Worm (Caenorhabditis elegans) whole organism, L3 larva: ENCODE results near the gene srh-16.

Source experiments
- R02D3.7 ChIP-seq: fragments of 150-350 bp; optimal IDR thresholded peaks from 2 replicates; lab custom pipeline; 2014; ENCODE audit warnings: missing biosample characterization, missing genetic modification characterization
- ZK546.5 ChIP-seq: sonication (generic microtip); optimal IDR thresholded peaks from 2 replicates; lab custom pipeline; 2017; ENCODE audit warnings: missing biosample characterization, missing genetic modification characterization
- aly-2 ChIP-seq: fragments of 150-350 bp; optimal IDR thresholded peaks from 2 replicates; lab custom pipeline; 2014; ENCODE audit warnings: missing biosample characterization, missing genetic modification characterization
- ama-1 ChIP-seq: fragments of 150-350 bp; optimal IDR thresholded peaks from 2 replicates; lab custom pipeline; 2018
- ceh-28 ChIP-seq: fragments of 150-350 bp; optimal IDR thresholded peaks from 2 replicates; lab custom pipeline; 2014; ENCODE audit warnings: missing biosample characterization, missing genetic modification reagents, missing genetic modification characterization
- ceh-82 ChIP-seq: fragments of 150-350 bp; optimal IDR thresholded peaks from 2 replicates; lab custom pipeline; 2014; ENCODE audit warnings: missing biosample characterization, missing genetic modification characterization
- ceh-9 ChIP-seq: sonication (generic microtip); optimal IDR thresholded peaks from 2 replicates; lab custom pipeline; 2018; ENCODE audit warnings: missing biosample characterization, missing genetic modification characterization
- daf-12 ChIP-seq: fragments of 150-350 bp; optimal IDR thresholded peaks from 2 replicates; lab custom pipeline; 2014; ENCODE audit warnings: missing biosample characterization, missing genetic modification reagents, missing genetic modification characterization
- egl-27 ChIP-seq: sonication (generic microtip); optimal IDR thresholded peaks from 4 replicates; lab custom pipeline; 2017; ENCODE audit warnings: missing biosample characterization, missing genetic modification reagents, missing genetic modification characterization
- egl-5 ChIP-seq: fragments of 150-350 bp; optimal IDR thresholded peaks from 2 replicates; lab custom pipeline; 2017; ENCODE audit warnings: missing biosample characterization, missing genetic modification reagents, missing genetic modification characterization, inconsistent platforms
- elt-1 ChIP-seq: fragments of 150-350 bp; optimal IDR thresholded peaks from 2 replicates; lab custom pipeline; 2014; ENCODE audit warnings: missing biosample characterization, missing genetic modification characterization
- elt-2 ChIP-seq: sonication (generic microtip); optimal IDR thresholded peaks from 2 replicates; lab custom pipeline; 2016; ENCODE audit warnings: missing genetic modification reagents, mild to moderate bottlenecking, missing genetic modification characterization, missing compliant biosample characterization
- fkh-10 ChIP-seq: sonication (generic microtip); optimal IDR thresholded peaks from 2 replicates; lab custom pipeline; 2017; ENCODE audit warnings: missing biosample characterization, missing genetic modification reagents, missing genetic modification characterization
- fos-1 ChIP-seq: fragments of 150-350 bp; optimal IDR thresholded peaks from 2 replicates; lab custom pipeline; 2014; ENCODE audit warnings: missing biosample characterization, missing genetic modification characterization
- hmg-11 ChIP-seq: sonication (generic microtip); optimal IDR thresholded peaks from 2 replicates; lab custom pipeline; 2016; ENCODE audit warnings: missing genetic modification characterization, missing compliant biosample characterization
- jun-1 ChIP-seq: fragments of 150-350 bp; optimal IDR thresholded peaks from 2 replicates; lab custom pipeline; 2014; ENCODE audit warnings: missing biosample characterization, missing genetic modification reagents, missing genetic modification characterization
- lin-15B ChIP-seq: fragments of 150-350 bp; optimal IDR thresholded peaks from 2 replicates; lab custom pipeline; 2014; ENCODE audit warnings: missing biosample characterization, missing genetic modification characterization
- lin-39 ChIP-seq: fragments of 150-350 bp; optimal IDR thresholded peaks from 2 replicates; lab custom pipeline; 2018; ENCODE audit warnings: missing biosample characterization, missing genetic modification reagents, missing genetic modification characterization
- lsy-12 ChIP-seq: sonication (generic microtip); optimal IDR thresholded peaks from 2 replicates; lab custom pipeline; 2016; ENCODE audit warnings: mild to moderate bottlenecking, missing genetic modification characterization, missing compliant biosample characterization
- mdl-1 ChIP-seq: fragments of 150-350 bp; optimal IDR thresholded peaks from 2 replicates; lab custom pipeline; 2014; ENCODE audit warnings: missing biosample characterization, missing genetic modification characterization
- nfya-1 ChIP-seq: sonication (generic microtip); optimal IDR thresholded peaks from 2 replicates; lab custom pipeline; 2017; ENCODE audit warnings: missing genetic modification characterization, mild to moderate bottlenecking, missing compliant biosample characterization, antibody characterized with exemption, moderate library complexity; ENCODE audit not compliant: insufficient read depth
- nhr-11 ChIP-seq: fragments of 150-350 bp; optimal IDR thresholded peaks from 2 replicates; lab custom pipeline; 2014; ENCODE audit warnings: missing biosample characterization, missing genetic modification characterization
- nhr-12 ChIP-seq: fragments of 150-350 bp; optimal IDR thresholded peaks from 2 replicates; lab custom pipeline; 2014; ENCODE audit warnings: missing biosample characterization, missing genetic modification characterization
- nhr-23 ChIP-seq: fragments of 150-350 bp; optimal IDR thresholded peaks from 2 replicates; lab custom pipeline; 2014; ENCODE audit warnings: missing biosample characterization, missing genetic modification reagents, missing genetic modification characterization
- nhr-25 ChIP-seq: sonication (generic microtip); optimal IDR thresholded peaks from 2 replicates; lab custom pipeline; 2017; ENCODE audit warnings: missing biosample characterization, missing genetic modification characterization
- nhr-28 ChIP-seq: fragments of 150-350 bp; optimal IDR thresholded peaks from 2 replicates; lab custom pipeline; 2014; ENCODE audit warnings: missing biosample characterization, missing genetic modification characterization
- nhr-43 ChIP-seq: sonication (generic microtip); optimal IDR thresholded peaks from 2 replicates; lab custom pipeline; 2016; ENCODE audit warnings: mild to moderate bottlenecking, missing genetic modification characterization, missing compliant biosample characterization; ENCODE audit not compliant: poor library complexity, severe bottlenecking
- nhr-67 ChIP-seq: fragments of 150-350 bp; optimal IDR thresholded peaks from 2 replicates; lab custom pipeline; 2014; ENCODE audit warnings: missing biosample characterization, missing genetic modification characterization
- nhr-77 ChIP-seq: fragments of 150-350 bp; optimal IDR thresholded peaks from 2 replicates; lab custom pipeline; 2014; ENCODE audit warnings: missing biosample characterization, missing genetic modification characterization
- pha-4 ChIP-seq: fragments of 150-350 bp; optimal IDR thresholded peaks from 2 replicates; lab custom pipeline; 2014; ENCODE audit warnings: missing biosample characterization, missing genetic modification reagents, missing genetic modification characterization
- pqm-1 ChIP-seq: fragments of 150-350 bp; optimal IDR thresholded peaks from 2 replicates; lab custom pipeline; 2017; ENCODE audit warnings: missing biosample characterization, missing genetic modification characterization, inconsistent platforms
- skn-1 ChIP-seq: fragments of 150-350 bp; optimal IDR thresholded peaks from 2 replicates; lab custom pipeline; 2014; ENCODE audit warnings: missing biosample characterization, missing genetic modification characterization
- snpc-4 ChIP-seq: fragments of 150-350 bp; optimal IDR thresholded peaks from 2 replicates; lab custom pipeline; 2014; ENCODE audit warnings: missing biosample characterization, missing genetic modification characterization
- tbx-2 ChIP-seq: sonication (generic microtip); optimal IDR thresholded peaks from 2 replicates; lab custom pipeline; 2016; ENCODE audit warnings: mild to moderate bottlenecking, missing genetic modification characterization, missing compliant biosample characterization
- unc-39 ChIP-seq: sonication (generic microtip); optimal IDR thresholded peaks from 4 replicates; lab custom pipeline; 2017; ENCODE audit warnings: missing biosample characterization, missing genetic modification characterization
- unc-62 ChIP-seq: fragments of 150-350 bp; sonication (generic microtip); optimal IDR thresholded peaks from 4 replicates; lab custom pipeline; 2014; ENCODE audit warnings: missing biosample characterization, missing genetic modification reagents, missing genetic modification characterization
- zag-1 ChIP-seq: fragments of 150-350 bp; optimal IDR thresholded peaks from 2 replicates; lab custom pipeline; 2014; ENCODE audit warnings: missing biosample characterization, missing genetic modification characterization
- ztf-11 ChIP-seq: fragments of 150-350 bp; optimal IDR thresholded peaks from 2 replicates; lab custom pipeline; 2014; ENCODE audit warnings: missing biosample characterization, missing genetic modification characterization
- ztf-4 ChIP-seq: fragments of 150-350 bp; optimal IDR thresholded peaks from 2 replicates; lab custom pipeline; 2014; ENCODE audit warnings: missing biosample characterization, missing genetic modification characterization

Gene srh-16

ce11 chrV:12291587-12291986 lies at the start of gene srh-16, which contains the start of gene srpa-68:
TSS of gene srh-16 (plus strand) at chrV:12291861.
TSS of gene srpa-68 (minus strand) at chrV:12291658.
- TF ChIP-seq elt-1 (tag; lab: Kevin White, UChicago) (peak; percentile 41), nfya-1 (tag; lab: Kevin White, UChicago) (peak; percentile 89), R02D3.7 (tag; lab: Kevin White, UChicago) (peak; percentile 86), pha-4 (peak; percentile 92), hmg-11 (tag; lab: Kevin White, UChicago) (peak; percentile 93), ztf-4 (tag; lab: Kevin White, UChicago) (peak; percentile 6), egl-5 (tag; lab: Kevin White, UChicago) (peak; percentile 58), egl-27 (no peak), lin-15B (tag; lab: Kevin White, UChicago) (peak; percentile 85), nhr-67 (tag; lab: Kevin White, UChicago) (no peak), fos-1 (tag; lab: Kevin White, UChicago) (no peak), ceh-82 (peak; percentile 49), skn-1 (tag; lab: Kevin White, UChicago) (peak; percentile 65), jun-1 (tag; lab: Kevin White, UChicago) (peak; percentile 74), lin-39 (tag; lab: Kevin White, UChicago) (peak; percentile 70), ama-1 (lab: Kevin White, UChicago) (peak; percentile 35), elt-2 (tag; lab: Kevin White, UChicago) (peak; percentile 61), ceh-9 (tag; lab: Kevin White, UChicago) (no peak), fkh-10 (GFP tag; lab: Kevin White, UChicago) (peak; percentile 21), nhr-28 (tag; lab: Kevin White, UChicago) (no peak), unc-62 (GFP tag; lab: Kevin White, UChicago) (no peak), daf-12 (no peak), unc-39 (tag; lab: Kevin White, UChicago) (no peak), nhr-11 (tag; lab: Kevin White, UChicago) (peak; percentile 56), aly-2 (tag; lab: Kevin White, UChicago) (peak; percentile 4), nhr-77 (peak; percentile 52), tbx-2 (tag; lab: Kevin White, UChicago) (peak; percentile 87), nhr-43 (tag; lab: Kevin White, UChicago) (peak; percentile 80), nhr-25 (tag; lab: Kevin White, UChicago) (peak; percentile 70), pqm-1 (peak; percentile 37), nhr-12 (no peak), nhr-23 (tag; lab: Kevin White, UChicago) (peak; percentile 87), lsy-12 (tag; lab: Kevin White, UChicago) (peak; percentile 79), ceh-28 (tag; lab: Kevin White, UChicago) (peak; percentile 63), mdl-1 (peak; percentile 5), ZK546.5 (tag; lab: Kevin White, UChicago) (peak; percentile 1), snpc-4 (tag; lab: Kevin White, UChicago) (peak; percentile 87), ztf-11 (tag; lab: Kevin White, UChicago) (no peak), zag-1 (tag; lab: Kevin White, UChicago) (peak; percentile 11)

ce11 chrV:12244980-12245742 lies 46.5 kb upstream of the srh-16 start, which contains the start of the genes T04H1.13, slfl-5 and rad-50:
TSS of gene T04H1.13 (minus strand) at chrV:12245030.
TSS of gene slfl-5 (minus strand) at chrV:12245044.
TSS of gene rad-50 (plus strand) at chrV:12245646.
- TF ChIP-seq ztf-11 (tag; lab: Kevin White, UChicago) = no peak
- TF ChIP-seq nhr-23 (tag; lab: Kevin White, UChicago) = peak; percentile 20
- peak; percentile 96 for TF ChIP-seq pha-4
- TF ChIP-seq snpc-4 (tag; lab: Kevin White, UChicago) = peak; percentile 9
